Worm (Caenorhabditis elegans): ENCODE data around the gene dyf-19.

The dyf-19 gene

DNA sequence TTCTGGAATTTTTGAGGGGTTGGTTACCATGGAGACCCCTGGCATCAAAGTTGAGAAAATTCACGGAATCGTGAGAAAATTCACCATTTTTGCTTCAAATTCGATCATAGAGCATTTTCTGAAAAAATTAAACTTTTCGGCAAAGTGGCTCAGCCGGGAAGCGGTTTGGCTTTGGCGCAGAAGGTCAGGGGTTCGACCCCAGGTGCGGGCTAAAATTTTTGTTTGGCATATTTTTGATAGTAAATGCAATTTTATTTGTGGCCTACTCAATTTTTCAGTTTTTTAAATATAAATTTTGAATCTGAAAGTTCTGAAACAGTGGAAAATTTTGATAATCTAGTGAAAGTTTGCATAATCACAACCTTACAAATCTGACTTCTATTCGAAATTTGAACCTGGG, 25.8 kb upstream of the dyf-19 start (continued):
- no peak for TF ChIP-seq hlh-15 (tag; optimal IDR thresholded peaks at IDR 0.05)

DNA sequence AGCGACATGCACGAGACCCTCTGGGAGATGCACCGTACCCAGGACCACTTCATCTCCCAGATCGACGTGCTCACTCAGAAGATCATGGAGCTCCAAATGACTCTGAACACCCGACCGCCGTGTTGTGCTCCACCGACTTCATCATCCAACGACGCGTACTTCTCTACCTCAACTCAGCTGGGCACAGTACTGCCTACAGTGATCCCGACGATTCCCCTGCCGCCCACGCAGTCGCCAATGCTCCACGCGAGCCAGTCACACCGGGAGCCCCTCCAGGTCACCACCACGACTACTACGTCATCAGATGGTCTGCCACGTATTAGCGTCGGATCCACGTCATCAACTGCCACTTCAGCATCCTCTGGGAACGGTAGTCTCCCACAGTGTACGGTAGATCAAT, 19.4 kb upstream of the dyf-19 start:
- TF ChIP-seq ztf-16 (tag; optimal IDR thresholded peaks at IDR 0.05) (no peak), pat-9 (tag; optimal IDR thresholded peaks at IDR 0.05) (no peak), ceh-6 (GFP tag; optimal IDR thresholded peaks at IDR 0.05) (no peak), nhr-11 (tag; optimal IDR thresholded peaks at IDR 0.05) (no peak)

DNA sequence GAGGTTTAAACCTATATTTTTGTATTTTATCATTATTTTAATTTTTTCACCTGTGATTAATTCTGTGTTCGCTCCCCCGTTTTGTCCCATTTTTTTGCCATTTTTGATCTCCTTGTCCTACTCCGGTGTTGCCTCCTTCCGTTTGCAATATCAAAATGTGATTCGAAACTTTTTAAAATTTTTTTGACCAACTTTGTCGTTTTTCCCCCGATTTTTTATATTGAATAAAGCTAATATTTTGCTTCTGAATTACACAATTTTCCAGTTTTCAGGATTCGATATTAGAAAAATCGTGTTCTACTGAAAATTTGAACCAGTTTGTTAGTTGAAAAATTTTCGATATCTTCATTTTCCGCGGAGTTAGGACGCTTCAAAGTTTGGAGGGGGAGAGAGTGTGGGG, 19.0 kb upstream of the dyf-19 start, which contains the start of gene nlp-25:
Gene nlp-25 (plus strand): TSS at position 301 of the 400 bp plus-strand sequence.
- TF ChIP-seq hlh-30 (tag; optimal IDR thresholded peaks at IDR 0.05; ENCODE audit: insufficient read depth), result no peak
- TF ChIP-seq K02D7.2 (tag; optimal IDR thresholded peaks at IDR 0.05), result no peak
- TF ChIP-seq ceh-31 (tag; optimal IDR thresholded peaks at IDR 0.05), result no peak
- no peak for TF ChIP-seq sox-2 (GFP tag; IDR thresholded peaks at IDR 0.05)
- TF ChIP-seq madf-2 (tag; optimal IDR thresholded peaks at IDR 0.05), result no peak
- TF ChIP-seq elt-2 (tag; optimal IDR thresholded peaks at IDR 0.05), result no peak
- TF ChIP-seq C08G9.2 (tag; optimal IDR thresholded peaks at IDR 0.05), result no peak
- TF ChIP-seq unc-86 (tag; optimal IDR thresholded peaks at IDR 0.05), result no peak
- TF ChIP-seq ceh-45 (GFP tag; IDR thresholded peaks at IDR 0.05), result no peak
- no peak for TF ChIP-seq lim-6 (tag; optimal IDR thresholded peaks at IDR 0.05)
- TF ChIP-seq ceh-2 (tag; optimal IDR thresholded peaks at IDR 0.05), result no peak

DNA sequence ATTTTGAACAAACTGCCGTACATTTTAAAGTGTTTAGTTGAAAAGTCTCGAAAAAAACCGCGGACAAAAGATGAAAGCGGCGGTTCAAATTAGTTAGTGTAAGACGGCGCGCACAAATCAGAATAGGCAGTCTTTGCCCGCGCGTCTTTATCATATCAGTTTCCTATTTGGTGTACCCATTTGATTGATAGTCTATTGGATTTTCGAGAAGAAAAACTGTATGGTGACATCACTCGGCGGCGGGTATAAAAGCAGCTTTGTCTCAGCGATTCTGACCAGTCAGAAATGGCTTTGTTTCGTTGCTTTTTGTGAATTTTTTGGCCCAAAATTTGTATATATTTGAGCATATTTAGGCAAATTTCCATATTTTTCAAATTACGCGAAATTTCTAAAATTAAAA, 16.2 kb upstream of the dyf-19 start:
- TF ChIP-seq odd-2 (tag; optimal IDR thresholded peaks at IDR 0.05) (no peak), fkh-6 (tag; optimal IDR thresholded peaks at IDR 0.05) (no peak)

DNA sequence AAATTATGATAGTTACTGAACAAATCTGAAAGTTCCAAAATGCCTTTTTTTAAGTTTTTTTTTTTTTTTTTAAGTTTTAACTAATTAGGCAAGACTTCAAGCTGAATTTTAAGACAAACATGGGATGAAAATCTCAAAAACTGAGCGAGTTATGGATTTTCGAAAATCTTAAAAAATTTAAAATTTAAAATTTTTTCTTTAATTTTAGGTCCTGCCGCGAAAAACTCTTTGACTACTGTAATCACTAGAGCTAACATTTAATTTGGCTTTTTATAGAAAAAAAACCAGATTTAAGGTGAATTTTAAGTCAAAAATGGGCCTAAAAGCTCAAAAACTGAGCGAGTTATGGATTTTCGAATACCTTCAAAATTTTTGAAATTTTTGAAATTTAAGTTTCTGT, 15.7 kb upstream of the dyf-19 start, which contains the start of gene grsp-1:
Gene grsp-1 (plus strand): TSS at position 301 of the 400 bp plus-strand sequence.
- TF ChIP-seq madf-2 (tag; optimal IDR thresholded peaks at IDR 0.05) (no peak), eyg-1 (tag; optimal IDR thresholded peaks at IDR 0.05) (no peak), fkh-10 (GFP tag; optimal IDR thresholded peaks at IDR 0.05) (no peak), odd-2 (tag; optimal IDR thresholded peaks at IDR 0.05) (no peak), ceh-22 (tag; optimal IDR thresholded peaks at IDR 0.05) (no peak), ceh-31 (tag; optimal IDR thresholded peaks at IDR 0.05) (no peak), tbx-2 (tag; optimal IDR thresholded peaks at IDR 0.05) (no peak), ceh-19 (GFP tag; optimal IDR thresholded peaks at IDR 0.05) (no peak), hlh-15 (tag; optimal IDR thresholded peaks at IDR 0.05) (no peak), sdc-2 (tag; optimal IDR thresholded peaks at IDR 0.05) (no peak), hlh-6 (tag; optimal IDR thresholded peaks at IDR 0.05) (no peak), pha-2 (tag; optimal IDR thresholded peaks at IDR 0.05) (no peak), ceh-6 (GFP tag; optimal IDR thresholded peaks at IDR 0.05) (no peak)

DNA sequence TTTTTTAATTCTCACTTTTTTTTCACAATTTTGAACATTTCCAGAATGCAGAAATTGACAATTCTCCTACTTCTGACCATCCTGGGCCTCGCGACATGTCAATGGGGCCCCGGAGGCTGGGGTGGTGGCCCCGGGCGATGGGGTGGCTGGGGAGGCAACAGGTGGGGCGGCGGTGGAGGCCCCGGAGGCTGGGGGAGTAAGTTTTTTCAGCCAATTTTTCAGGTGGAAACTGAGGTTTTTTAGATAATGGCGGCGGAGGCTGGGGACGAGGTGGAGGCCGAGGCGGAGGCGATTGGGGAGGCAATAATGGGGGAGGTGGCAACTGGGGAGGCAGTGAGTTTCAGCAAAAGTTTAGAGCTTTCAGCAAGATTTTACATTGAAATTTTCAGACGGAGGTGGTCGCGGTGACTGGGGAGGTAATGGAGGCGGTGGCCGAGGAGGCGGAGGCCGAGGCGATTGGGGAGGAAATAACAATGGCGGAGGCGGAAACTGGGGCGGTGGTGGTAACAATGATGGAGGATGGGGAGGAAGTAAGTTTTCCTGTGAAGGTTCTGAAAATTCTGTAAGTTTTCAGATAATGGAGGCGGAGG, 14.6 kb upstream of the dyf-19 start:
- TF ChIP-seq unc-55 (GFP tag; optimal IDR thresholded peaks at IDR 0.05) (no peak), K02D7.2 (tag; optimal IDR thresholded peaks at IDR 0.05) (peak; percentile 10), C38D4.7 (GFP tag; optimal IDR thresholded peaks at IDR 0.05) (no peak), madf-2 (tag; optimal IDR thresholded peaks at IDR 0.05) (no peak), ceh-9 (tag; optimal IDR thresholded peaks at IDR 0.05) (peak; percentile 24), elt-4 (tag; optimal IDR thresholded peaks at IDR 0.05) (no peak), ttx-3 (tag; optimal IDR thresholded peaks at IDR 0.05) (no peak), ama-1 (optimal IDR thresholded peaks at IDR 0.05) (no peak)

Measured in whole organism, late embryonic.